Worm (Caenorhabditis elegans): ENCODE measurements around the gene F48F7.5.

ce11 chrX:13950620-13951152 is 24.8 kb upstream of the F48F7.5 start:
- TF ChIP-seq fkh-10 (GFP tag; optimal IDR thresholded peaks at IDR 0.05) (no peak), nhr-11 (tag; optimal IDR thresholded peaks at IDR 0.05) (no peak), lsy-2 (tag; optimal IDR thresholded peaks at IDR 0.05) (peak in 1 of 2 experiments; percentile 21), ctbp-1 (GFP tag; IDR thresholded peaks at IDR 0.05) (no peak), lin-39 (tag; optimal IDR thresholded peaks at IDR 0.05) (no peak), unc-62 (GFP tag; optimal IDR thresholded peaks at IDR 0.05 in 1 of 2) (peak in 1 of 2 experiments; percentile 72), unc-62 (tag; optimal IDR thresholded peaks at IDR 0.05) (no peak), ces-1 (GFP tag; optimal IDR thresholded peaks at IDR 0.05) (no peak), unc-130 (GFP tag; optimal IDR thresholded peaks at IDR 0.05) (no peak), nhr-77 (tag; optimal IDR thresholded peaks at IDR 0.05) (no peak), mdl-1 (tag; optimal IDR thresholded peaks at IDR 0.05) (peak in 1 of 2 experiments; percentile 36), snpc-4 (tag; optimal IDR thresholded peaks at IDR 0.05) (no peak), T26A8.4 (GFP tag; IDR thresholded peaks at IDR 0.05) (no peak), arid-1 (GFP tag; conservative IDR thresholded peaks at IDR 0.05) (no peak), nhr-25 (tag; optimal IDR thresholded peaks at IDR 0.05; ENCODE audit: borderline replicate concordance, insufficient read depth) (peak; percentile 50)
